Worm (Caenorhabditis elegans) whole organism, mixed stage, embryonic: ENCODE data around the gene del-6.

ENCODE experiments used
- M03D4.4 ChIP-seq: sonication (generic microtip); optimal IDR thresholded peaks from 2 replicates; lab custom pipeline; 2017; ENCODE audit warnings: mild to moderate bottlenecking, missing genetic modification characterization, missing compliant biosample characterization
- bed-3 ChIP-seq: fragments of 200-800 bp; sonication (Bioruptor generic); optimal IDR thresholded peaks from 3 replicates; lab custom pipeline; 2018; ENCODE audit warnings: mild to moderate bottlenecking, missing genetic modification characterization, moderate library complexity, missing compliant biosample characterization
- blmp-1 ChIP-seq: fragments of 150-350 bp; optimal IDR thresholded peaks from 2 replicates; lab custom pipeline; 2014; ENCODE audit warnings: missing biosample characterization, missing genetic modification characterization
- ceh-39 ChIP-seq: fragments of 150-350 bp; optimal IDR thresholded peaks from 2 replicates; lab custom pipeline; 2014; ENCODE audit warnings: missing biosample characterization, missing genetic modification characterization
- ceh-43 ChIP-seq: fragments of 200-800 bp; sonication (Bioruptor generic); optimal IDR thresholded peaks from 2 replicates; lab custom pipeline; 2018; ENCODE audit warnings: mild to moderate bottlenecking, missing genetic modification characterization, moderate library complexity, missing compliant biosample characterization
- ces-1 ChIP-seq: fragments of 150-350 bp; optimal IDR thresholded peaks from 2 replicates; lab custom pipeline; 2014; ENCODE audit warnings: missing biosample characterization, missing genetic modification reagents, missing genetic modification characterization
- cnd-1 ChIP-seq: fragments of 200-800 bp; sonication (Bioruptor generic); optimal IDR thresholded peaks from 2 replicates; lab custom pipeline; 2018; ENCODE audit warnings: mild to moderate bottlenecking, missing genetic modification characterization, missing compliant biosample characterization
- drap-1 ChIP-seq: fragments of 200-800 bp; sonication (Bioruptor generic); optimal IDR thresholded peaks from 3 replicates; lab custom pipeline; 2018; ENCODE audit warnings: mild to moderate bottlenecking, missing genetic modification characterization, missing compliant biosample characterization
- elt-1 ChIP-seq: sonication (generic microtip); optimal IDR thresholded peaks from 2 replicates; lab custom pipeline; 2017; ENCODE audit warnings: missing genetic modification characterization, mild to moderate bottlenecking, missing compliant biosample characterization, antibody characterized with exemption, moderate library complexity, borderline replicate concordance; ENCODE audit not compliant: insufficient read depth
- elt-3 ChIP-seq: fragments of 150-350 bp; optimal IDR thresholded peaks from 2 replicates; lab custom pipeline; 2014; ENCODE audit warnings: missing biosample characterization, missing genetic modification characterization
- flh-1 ChIP-seq: fragments of 200-800 bp; sonication (Bioruptor generic); optimal IDR thresholded peaks from 2 replicates; lab custom pipeline; 2018; ENCODE audit warnings: mild to moderate bottlenecking, missing genetic modification characterization, moderate library complexity, missing compliant biosample characterization
- ham-2 ChIP-seq: fragments of 200-800 bp; sonication (Bioruptor generic); optimal IDR thresholded peaks from 2 replicates; lab custom pipeline; 2018; ENCODE audit warnings: mild to moderate bottlenecking, missing genetic modification characterization, missing compliant biosample characterization
- hlh-1 ChIP-seq: fragments of 150-350 bp; optimal IDR thresholded peaks from 2 replicates; lab custom pipeline; 2014; ENCODE audit warnings: missing biosample characterization, missing genetic modification reagents, missing genetic modification characterization
- lin-13 ChIP-seq: fragments of 150-350 bp; optimal IDR thresholded peaks from 2 replicates; lab custom pipeline; 2014; ENCODE audit warnings: missing biosample characterization, missing genetic modification characterization
- lin-32 ChIP-seq: fragments of 200-800 bp; sonication (Bioruptor generic); optimal IDR thresholded peaks from 2 replicates; lab custom pipeline; 2018; ENCODE audit warnings: mild to moderate bottlenecking, missing genetic modification characterization, missing compliant biosample characterization
- lsy-2 ChIP-seq: fragments of 150-350 bp; optimal IDR thresholded peaks from 2 replicates; lab custom pipeline; 2014; ENCODE audit warnings: missing biosample characterization, missing genetic modification characterization
- mab-5 ChIP-seq: fragments of 150-350 bp; optimal IDR thresholded peaks from 2 replicates; lab custom pipeline; 2014; ENCODE audit warnings: missing biosample characterization, missing genetic modification characterization
- mep-1 ChIP-seq: fragments of 150-350 bp; optimal IDR thresholded peaks from 2 replicates; lab custom pipeline; 2017; ENCODE audit warnings: missing biosample characterization, missing genetic modification reagents, missing genetic modification characterization, inconsistent platforms
- mls-2 ChIP-seq: sonication (generic microtip); optimal IDR thresholded peaks from 2 replicates; lab custom pipeline; 2016; ENCODE audit warnings: mild to moderate bottlenecking, missing genetic modification characterization, moderate library complexity, missing compliant biosample characterization
- nhr-2 ChIP-seq: fragments of 150-350 bp; optimal IDR thresholded peaks from 2 replicates; lab custom pipeline; 2014; ENCODE audit warnings: missing biosample characterization, missing genetic modification characterization
- nhr-237 ChIP-seq: fragments of 150-350 bp; optimal IDR thresholded peaks from 2 replicates; lab custom pipeline; 2014; ENCODE audit warnings: missing biosample characterization, missing genetic modification characterization
- nhr-28 ChIP-seq: fragments of 150-350 bp; optimal IDR thresholded peaks from 2 replicates; lab custom pipeline; 2014; ENCODE audit warnings: missing biosample characterization, missing genetic modification characterization
- nhr-76 ChIP-seq: sonication (generic microtip); optimal IDR thresholded peaks from 2 replicates; lab custom pipeline; 2017; ENCODE audit warnings: missing biosample characterization, missing genetic modification characterization
- pha-4 ChIP-seq: fragments of 150-350 bp; optimal IDR thresholded peaks from 2 replicates; lab custom pipeline; 2018; ENCODE audit warnings: missing biosample characterization, missing genetic modification reagents, missing genetic modification characterization
- snpc-4 ChIP-seq: fragments of 150-350 bp; optimal IDR thresholded peaks from 2 replicates; lab custom pipeline; 2014; ENCODE audit warnings: missing biosample characterization, missing genetic modification characterization
- sptf-1 ChIP-seq: sonication (generic microtip); optimal IDR thresholded peaks from 2 replicates; lab custom pipeline; 2017; ENCODE audit warnings: mild to moderate bottlenecking, missing genetic modification characterization, moderate library complexity, missing compliant biosample characterization
- tbx-8 ChIP-seq: fragments of 200-800 bp; sonication (Bioruptor generic); optimal IDR thresholded peaks from 2 replicates; lab custom pipeline; 2018; ENCODE audit warnings: mild to moderate bottlenecking, missing genetic modification characterization, moderate library complexity, missing compliant biosample characterization
- unc-120 ChIP-seq: sonication (generic microtip); optimal IDR thresholded peaks from 2 replicates; lab custom pipeline; 2017; ENCODE audit warnings: missing genetic modification characterization, missing compliant biosample characterization; ENCODE audit not compliant: poor library complexity, severe bottlenecking
- unc-39 ChIP-seq: fragments of 150-350 bp; optimal IDR thresholded peaks from 2 replicates; lab custom pipeline; 2014; ENCODE audit warnings: missing biosample characterization, missing genetic modification characterization
- zip-8 ChIP-seq: fragments of 150-350 bp; optimal IDR thresholded peaks from 2 replicates; lab custom pipeline; 2014; ENCODE audit warnings: missing biosample characterization, missing genetic modification characterization
- ztf-11 ChIP-seq: fragments of 150-350 bp; optimal IDR thresholded peaks from 2 replicates; lab custom pipeline; 2014; ENCODE audit warnings: missing biosample characterization, missing genetic modification characterization

del-6 gene

DNA sequence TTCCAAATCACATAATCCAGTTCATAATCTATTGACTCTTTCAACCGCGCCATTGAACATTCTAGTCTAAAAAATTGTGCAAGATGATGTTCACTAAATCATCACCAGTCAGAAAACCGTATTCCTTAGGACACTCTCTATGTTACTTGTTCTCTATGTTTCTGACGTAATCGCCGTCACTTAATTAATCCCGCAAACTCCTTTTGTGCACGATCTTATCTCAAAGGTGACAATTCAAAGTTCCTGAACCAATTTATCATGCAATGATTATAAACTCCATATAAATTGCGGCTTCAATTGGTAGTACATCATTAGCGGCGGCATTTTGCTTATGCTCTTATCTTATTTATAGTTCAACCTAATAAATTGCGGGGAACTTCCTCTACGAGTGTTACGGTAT, 9.9 kb upstream of the del-6 start:
- TF ChIP-seq ceh-39 (tag; lab: Kevin White, UChicago) (no peak), elt-3 (tag; lab: Kevin White, UChicago) (no peak), ham-2 (GFP tag; lab: Kevin White, UChicago) (no peak), tbx-8 (GFP tag; lab: Kevin White, UChicago) (no peak), sptf-1 (tag; lab: Kevin White, UChicago) (no peak), snpc-4 (no peak), M03D4.4 (tag; lab: Kevin White, UChicago) (no peak), mls-2 (tag; lab: Kevin White, UChicago) (no peak), elt-1 (tag; lab: Kevin White, UChicago) (no peak), ztf-11 (no peak), bed-3 (GFP tag; lab: Kevin White, UChicago) (no peak), unc-39 (tag; lab: Kevin White, UChicago) (no peak), ceh-43 (GFP tag; lab: Kevin White, UChicago) (no peak)

DNA sequence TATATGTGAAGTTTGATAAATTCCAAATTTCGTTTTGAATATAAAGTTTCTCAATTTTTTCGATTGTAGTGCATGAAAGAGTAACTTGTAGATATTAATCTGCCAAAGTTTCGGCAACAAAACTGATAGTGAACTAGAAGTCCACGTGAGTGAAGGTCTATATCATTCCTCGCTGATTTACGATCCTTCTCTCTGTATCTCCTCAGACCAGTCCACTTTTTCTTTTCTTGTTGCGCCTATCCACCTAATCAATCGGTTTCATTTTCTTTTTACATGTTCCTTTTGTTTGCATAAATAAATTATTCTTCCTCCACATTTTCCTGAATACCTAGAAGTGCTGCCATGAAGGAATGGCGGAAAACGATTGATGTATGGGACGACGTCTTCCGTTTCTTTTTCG, 8.6 kb upstream of the del-6 start:
- TF ChIP-seq lsy-2 (tag; lab: Kevin White, UChicago) (no peak), blmp-1 (tag; lab: Kevin White, UChicago) (no peak), ham-2 (GFP tag; lab: Kevin White, UChicago) (no peak), ces-1 (no peak), lin-32 (GFP tag; lab: Kevin White, UChicago) (no peak), flh-1 (no peak), elt-1 (tag; lab: Kevin White, UChicago) (no peak)

DNA sequence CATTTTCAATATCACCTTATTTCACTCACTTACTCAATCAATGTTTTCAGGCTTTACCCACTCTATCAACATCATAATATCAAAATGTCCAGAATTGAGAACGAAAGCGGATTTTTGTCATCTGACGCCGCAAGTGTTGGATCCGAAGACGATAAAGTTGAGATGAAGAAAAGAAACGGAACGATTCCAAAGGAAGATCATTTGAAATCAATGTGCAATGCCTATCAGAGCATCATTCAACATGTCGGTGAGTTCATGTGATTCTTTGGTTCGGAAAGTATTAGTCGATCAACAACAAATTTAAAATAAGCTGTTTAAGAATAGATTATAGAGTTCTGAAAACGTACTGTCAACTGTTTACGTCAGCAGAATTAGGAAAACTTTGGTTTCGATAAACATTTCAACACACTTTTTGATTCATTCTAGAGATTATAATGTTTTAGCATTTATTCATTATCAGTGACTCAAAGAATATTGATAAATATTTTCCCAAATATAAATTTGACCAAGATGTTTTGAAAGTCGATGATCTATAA, 7.8 kb upstream of the del-6 start, which contains the start of gene cat-4:
Gene cat-4 (plus strand): TSS at position 51 of the 536 bp plus-strand sequence.
- TF ChIP-seq elt-1 (tag; lab: Kevin White, UChicago): no peak
- no peak for TF ChIP-seq ham-2 (GFP tag; lab: Kevin White, UChicago)
- TF ChIP-seq drap-1 (GFP tag; lab: Kevin White, UChicago): no peak
- no peak for TF ChIP-seq cnd-1 (tag; lab: Kevin White, UChicago)
- no peak for TF ChIP-seq ztf-11
- TF ChIP-seq nhr-76 (tag; lab: Kevin White, UChicago): no peak
- no peak for TF ChIP-seq bed-3 (GFP tag; lab: Kevin White, UChicago)
- no peak for TF ChIP-seq flh-1
- no peak for TF ChIP-seq nhr-28

DNA sequence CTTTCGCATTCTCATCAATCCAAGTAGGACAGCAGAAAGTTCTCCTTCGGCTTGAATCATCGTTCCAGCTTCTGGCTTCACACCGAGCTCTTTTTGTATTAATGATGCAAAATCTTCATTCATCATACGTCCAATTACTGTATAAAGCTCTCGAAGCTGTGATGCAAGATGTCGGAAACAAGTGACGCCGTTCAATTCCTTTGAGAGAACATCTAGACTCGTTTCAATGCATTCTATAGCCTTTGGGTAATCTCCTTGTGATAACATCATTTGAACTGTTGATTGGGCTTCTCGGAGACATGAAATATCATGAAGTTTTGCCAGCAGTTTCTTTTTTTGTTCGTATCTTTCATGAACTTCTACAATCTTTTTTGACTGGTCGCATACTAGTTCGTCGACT, 4.2 kb upstream of the del-6 start:
- TF ChIP-seq nhr-2 (tag; lab: Kevin White, UChicago) (no peak), ceh-43 (GFP tag; lab: Kevin White, UChicago) (no peak), flh-1 (no peak)

DNA sequence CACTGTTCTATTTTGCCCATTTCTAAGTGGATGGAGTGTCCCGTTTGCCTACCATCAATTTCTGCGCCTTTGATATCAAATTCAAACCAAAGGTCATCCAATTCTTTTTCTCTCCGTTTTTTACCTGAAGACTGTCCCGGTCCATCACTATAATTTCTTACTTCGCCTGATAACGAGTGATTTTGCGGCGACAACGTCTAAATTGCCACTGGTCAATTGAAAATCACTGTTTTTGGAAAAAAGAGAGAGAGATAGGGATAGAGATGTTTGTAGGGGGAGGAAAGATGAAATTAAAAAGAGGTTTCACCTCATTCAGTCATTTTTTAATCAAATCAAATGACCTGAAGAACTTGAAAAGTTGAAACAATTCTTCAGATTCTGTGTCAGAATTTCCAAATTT, 1.2 kb upstream of the del-6 start:
- no peak for TF ChIP-seq lin-13 (tag; lab: Kevin White, UChicago)
- TF ChIP-seq flh-1: no peak
- no peak for TF ChIP-seq nhr-2 (tag; lab: Kevin White, UChicago)
- TF ChIP-seq nhr-76 (tag; lab: Kevin White, UChicago): no peak
- no peak for TF ChIP-seq hlh-1 (tag; lab: Kevin White, UChicago)
- TF ChIP-seq bed-3 (GFP tag; lab: Kevin White, UChicago): no peak
- no peak for TF ChIP-seq nhr-28
- TF ChIP-seq ham-2 (GFP tag; lab: Kevin White, UChicago): no peak
- no peak for TF ChIP-seq nhr-237 (tag; lab: Kevin White, UChicago)
- TF ChIP-seq blmp-1 (tag; lab: Kevin White, UChicago): no peak
- TF ChIP-seq unc-39 (tag; lab: Kevin White, UChicago): no peak
- no peak for TF ChIP-seq ces-1
- no peak for TF ChIP-seq unc-120 (tag; lab: Kevin White, UChicago)
- TF ChIP-seq, all 35 proteins: peak for 0

DNA sequence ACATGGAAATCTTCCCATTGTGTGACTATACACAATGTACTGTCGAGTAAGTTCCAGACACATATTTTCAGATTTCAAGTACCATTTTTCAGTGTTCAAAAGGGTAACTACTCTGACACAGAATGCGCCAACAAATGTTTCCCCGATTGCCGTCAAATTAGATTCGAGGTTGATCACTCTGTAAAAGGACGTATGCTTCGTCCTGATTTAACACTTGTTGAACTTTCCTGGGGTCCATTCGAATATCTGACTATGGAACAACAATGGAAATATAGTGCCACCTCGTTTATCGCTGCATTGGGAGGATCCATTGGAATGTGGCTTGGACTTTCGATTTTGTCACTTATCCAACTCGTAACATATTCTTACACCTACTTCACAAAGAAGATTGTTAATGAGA, 1.5 kb downstream of the del-6 start:
- TF ChIP-seq mep-1 (tag; lab: Kevin White, UChicago): no peak
- TF ChIP-seq pha-4 (tag; lab: Kevin White, UChicago): no peak
- TF ChIP-seq lin-32 (GFP tag; lab: Kevin White, UChicago): no peak
- no peak for TF ChIP-seq zip-8 (tag; lab: Kevin White, UChicago)
- no peak for TF ChIP-seq mab-5 (tag; lab: Kevin White, UChicago)
- no peak for TF ChIP-seq nhr-76 (tag; lab: Kevin White, UChicago)
- no peak for TF ChIP-seq elt-3 (tag; lab: Kevin White, UChicago)
- no peak for TF ChIP-seq unc-120 (tag; lab: Kevin White, UChicago)
- no peak for TF ChIP-seq ham-2 (GFP tag; lab: Kevin White, UChicago)
- no peak for TF ChIP-seq nhr-28
- no peak for TF ChIP-seq snpc-4
- TF ChIP-seq nhr-2 (tag; lab: Kevin White, UChicago): no peak
- no peak for TF ChIP-seq lin-13 (tag; lab: Kevin White, UChicago)
- no peak for TF ChIP-seq blmp-1 (tag; lab: Kevin White, UChicago)
- no peak for TF ChIP-seq unc-39 (tag; lab: Kevin White, UChicago)
- no peak for TF ChIP-seq tbx-8 (GFP tag; lab: Kevin White, UChicago)
- TF ChIP-seq flh-1: no peak
